Worm (Caenorhabditis elegans) whole organism, L4 larva: Measurements from ENCODE around the gene T05H10.8.
A peak's percentile ranks its signal among the peaks of the same experiment; 100 is the strongest.

ENCODE experiments used
- D1046.2 ChIP-seq: fragments of 200-800 bp; sonication (Bioruptor generic); IDR thresholded peaks from 2 replicates; pipeline ENCODE4 v1.3.6; 2022; ENCODE audit warnings: missing genetic modification characterization, missing compliant biosample characterization
- F26F4.8 ChIP-seq: fragments of 200-800 bp; sonication (Bioruptor generic); conservative IDR thresholded peaks from 2 replicates; pipeline ENCODE4 v1.3.6; 2022; ENCODE audit warnings: missing genetic modification characterization, missing compliant biosample characterization
- F37D6.2 ChIP-seq: sonication (generic microtip); optimal IDR thresholded peaks from 2 replicates; lab custom pipeline; 2016; ENCODE audit warnings: mild to moderate bottlenecking, missing genetic modification characterization, missing compliant biosample characterization
- F44E2.7 ChIP-seq: fragments of 200-800 bp; sonication (Bioruptor generic); IDR thresholded peaks from 2 replicates; pipeline ENCODE4 v2.1.2; 2022; ENCODE audit warnings: missing genetic modification characterization, missing compliant biosample characterization
- F49E8.2 ChIP-seq: sonication (generic microtip); optimal IDR thresholded peaks from 2 replicates; lab custom pipeline; 2016; ENCODE audit warnings: missing compliant biosample characterization, mild to moderate bottlenecking, missing genetic modification characterization, borderline replicate concordance
- T20F7.1 ChIP-seq: fragments of 200-800 bp; sonication (Bioruptor generic); optimal IDR thresholded peaks from 2 replicates; lab custom pipeline; 2018; ENCODE audit warnings: mild to moderate bottlenecking, missing genetic modification characterization, missing compliant biosample characterization
- T26A8.4 ChIP-seq: fragments of 200-800 bp; sonication (Bioruptor generic); IDR thresholded peaks from 2 replicates; pipeline ENCODE4 v1.3.6; 2022; ENCODE audit warnings: missing genetic modification characterization, missing compliant biosample characterization
- Y105C5A.15 ChIP-seq: fragments of 200-800 bp; sonication (Bioruptor generic); IDR thresholded peaks from 2 replicates; pipeline ENCODE4 v1.3.6; 2022; ENCODE audit warnings: missing genetic modification characterization, missing compliant biosample characterization
- Y48G9A.11 ChIP-seq: fragments of 200-800 bp; sonication (Bioruptor generic); IDR thresholded peaks from 2 replicates; pipeline ENCODE4 v1.3.6; 2022; ENCODE audit warnings: missing genetic modification reagents, missing genetic modification characterization, missing compliant biosample characterization
- Y5F2A.4 ChIP-seq: fragments of 200-800 bp; sonication (Bioruptor generic); optimal IDR thresholded peaks from 2 replicates; lab custom pipeline; 2018; ENCODE audit warnings: mild to moderate bottlenecking, missing genetic modification characterization, missing compliant biosample characterization
- Y75B8A.6 ChIP-seq: fragments of 200-800 bp; sonication (Bioruptor generic); IDR thresholded peaks from 2 replicates; pipeline ENCODE4 v1.3.6; 2022; ENCODE audit warnings: missing genetic modification reagents, missing genetic modification characterization, missing compliant biosample characterization
- ZK546.5 ChIP-seq, 2 experiments: sonication (generic microtip); optimal IDR thresholded peaks; 2 replicates each; lab custom pipeline; 2017; ENCODE audit warnings: missing biosample characterization in 2 of 2, missing genetic modification characterization in 2 of 2
- aly-2 ChIP-seq: sonication (generic microtip); optimal IDR thresholded peaks from 2 replicates; lab custom pipeline; 2018; ENCODE audit warnings: missing biosample characterization, missing genetic modification characterization
- ama-1 ChIP-seq: fragments of 150-350 bp; optimal IDR thresholded peaks from 2 replicates; lab custom pipeline; 2014; ENCODE audit warnings: inconsistent platforms, mixed read lengths
- attf-4 ChIP-seq: sonication (generic microtip); optimal IDR thresholded peaks from 3 replicates; lab custom pipeline; 2017; ENCODE audit warnings: missing biosample characterization, missing genetic modification characterization
- ceh-44 ChIP-seq: fragments of 200-800 bp; sonication (Bioruptor generic); IDR thresholded peaks from 2 replicates; pipeline ENCODE4 v1.3.6; 2022; ENCODE audit warnings: missing genetic modification reagents, missing genetic modification characterization, missing compliant biosample characterization
- cey-2 ChIP-seq: sonication (generic microtip); optimal IDR thresholded peaks from 3 replicates; lab custom pipeline; 2017; ENCODE audit warnings: missing genetic modification characterization, mild to moderate bottlenecking, missing compliant biosample characterization, antibody characterized with exemption, borderline replicate concordance; ENCODE audit not compliant: insufficient read depth
- daf-19 ChIP-seq: fragments of 200-800 bp; sonication (Bioruptor generic); conservative IDR thresholded peaks from 2 replicates; pipeline ENCODE4 v1.3.6; 2022; ENCODE audit warnings: missing genetic modification characterization, missing compliant biosample characterization
- duxl-1 ChIP-seq: sonication (generic microtip); optimal IDR thresholded peaks from 2 replicates; lab custom pipeline; 2016; ENCODE audit warnings: mild to moderate bottlenecking, missing genetic modification characterization, moderate library complexity, missing compliant biosample characterization; ENCODE audit not compliant: poor library complexity
- dve-1 ChIP-seq: sonication (generic microtip); optimal IDR thresholded peaks from 2 replicates; lab custom pipeline; 2017; ENCODE audit warnings: antibody characterized with exemption, mild to moderate bottlenecking, missing genetic modification characterization, missing compliant biosample characterization; ENCODE audit not compliant: insufficient read depth
- fkh-10 ChIP-seq: fragments of 150-350 bp; optimal IDR thresholded peaks from 2 replicates; lab custom pipeline; 2014; ENCODE audit warnings: missing biosample characterization, missing genetic modification reagents, missing genetic modification characterization
- fos-1 ChIP-seq: fragments of 150-350 bp; optimal IDR thresholded peaks from 2 replicates; lab custom pipeline; 2014; ENCODE audit warnings: missing biosample characterization, missing genetic modification characterization
- gei-8 ChIP-seq: fragments of 200-800 bp; sonication (Bioruptor generic); optimal IDR thresholded peaks from 2 replicates; lab custom pipeline; 2018; ENCODE audit warnings: mild to moderate bottlenecking, missing genetic modification characterization, missing compliant biosample characterization
- hif-1 ChIP-seq, 2 experiments: sonication (generic microtip); optimal IDR thresholded peaks; 2 replicates each; lab custom pipeline; 2016 to 2017; ENCODE audit warnings: missing compliant biosample characterization in 2 of 2, missing genetic modification characterization in 2 of 2, missing genetic modification reagents in 2 of 2, missing genotype in 2 of 2, mild to moderate bottlenecking in 1 of 2
- hlh-30 ChIP-seq: sonication (generic microtip); optimal IDR thresholded peaks from 2 replicates; lab custom pipeline; 2017; ENCODE audit warnings: antibody characterized with exemption, mild to moderate bottlenecking, missing genetic modification characterization, missing compliant biosample characterization; ENCODE audit not compliant: insufficient read depth
- jun-1 ChIP-seq: fragments of 150-350 bp; optimal IDR thresholded peaks from 2 replicates; lab custom pipeline; 2014; ENCODE audit warnings: missing biosample characterization, missing genetic modification reagents, missing genetic modification characterization
- lim-7 ChIP-seq: fragments of 200-800 bp; sonication (Bioruptor generic); IDR thresholded peaks from 2 replicates; pipeline ENCODE4 v1.3.6; 2022; ENCODE audit warnings: missing genetic modification characterization, missing compliant biosample characterization
- lin-13 ChIP-seq: fragments of 150-350 bp; optimal IDR thresholded peaks from 2 replicates; lab custom pipeline; 2014; ENCODE audit warnings: missing biosample characterization, missing genetic modification reagents, missing genetic modification characterization
- lsy-2 ChIP-seq, 2 experiments: fragments of 150-350 bp in 1 of 2; sonication (generic microtip) in 1 of 2; optimal IDR thresholded peaks; 2 replicates each; lab custom pipeline; 2014 to 2017; ENCODE audit warnings: missing biosample characterization in 2 of 2, missing genetic modification characterization in 2 of 2
- madf-5 ChIP-seq, 2 experiments: fragments of 200-800 bp; sonication (Bioruptor generic); IDR thresholded peaks; 2 replicates each; pipeline ENCODE4 v1.3.6; 2022; ENCODE audit warnings: missing compliant biosample characterization in 2 of 2, missing genetic modification characterization in 2 of 2
- mdl-1 ChIP-seq, 2 experiments: fragments of 150-350 bp in 1 of 2; sonication (generic microtip) in 1 of 2; optimal IDR thresholded peaks; 2 replicates each; lab custom pipeline; 2014 to 2017; ENCODE audit warnings: missing biosample characterization in 2 of 2, missing genetic modification characterization in 2 of 2
- mep-1 ChIP-seq: fragments of 150-350 bp; sonication (generic microtip); optimal IDR thresholded peaks from 3 replicates; lab custom pipeline; 2014; ENCODE audit warnings: missing biosample characterization, missing genetic modification characterization
- mes-2 ChIP-seq: sonication (generic microtip); optimal IDR thresholded peaks from 2 replicates; lab custom pipeline; 2016; ENCODE audit warnings: missing genotype, mild to moderate bottlenecking, missing genetic modification characterization, missing compliant biosample characterization; ENCODE audit not compliant: poor library complexity, severe bottlenecking
- mxl-3 ChIP-seq: fragments of 200-800 bp; sonication (Bioruptor generic); optimal IDR thresholded peaks from 2 replicates; lab custom pipeline; 2018; ENCODE audit warnings: mild to moderate bottlenecking, missing genetic modification characterization, missing compliant biosample characterization
- nhr-10 ChIP-seq: fragments of 150-350 bp; optimal IDR thresholded peaks from 2 replicates; lab custom pipeline; 2014; ENCODE audit warnings: missing biosample characterization, missing genetic modification characterization
- nhr-111 ChIP-seq: fragments of 200-800 bp; sonication (Bioruptor generic); optimal IDR thresholded peaks from 2 replicates; lab custom pipeline; 2018; ENCODE audit warnings: mild to moderate bottlenecking, missing genetic modification characterization, missing compliant biosample characterization
- nhr-25 ChIP-seq: sonication (generic microtip); optimal IDR thresholded peaks from 2 replicates; lab custom pipeline; 2017; ENCODE audit warnings: missing genetic modification characterization, mild to moderate bottlenecking, missing compliant biosample characterization, antibody characterized with exemption, moderate library complexity, borderline replicate concordance; ENCODE audit not compliant: insufficient read depth
- nhr-28 ChIP-seq: fragments of 150-350 bp; optimal IDR thresholded peaks from 2 replicates; lab custom pipeline; 2014; ENCODE audit warnings: missing biosample characterization, missing genetic modification characterization
- nhr-41 ChIP-seq: fragments of 200-800 bp; sonication (Bioruptor generic); IDR thresholded peaks from 2 replicates; pipeline ENCODE4 v1.3.6; 2022; ENCODE audit warnings: missing genetic modification reagents, missing genetic modification characterization, missing compliant biosample characterization
- nhr-42 ChIP-seq: fragments of 200-800 bp; sonication (Bioruptor generic); IDR thresholded peaks from 2 replicates; pipeline ENCODE4 v1.3.6; 2022; ENCODE audit warnings: missing genetic modification characterization, missing compliant biosample characterization
- nhr-6 ChIP-seq: fragments of 150-350 bp; optimal IDR thresholded peaks from 2 replicates; lab custom pipeline; 2014; ENCODE audit warnings: missing biosample characterization, missing genetic modification characterization
- php-3 ChIP-seq: fragments of 200-800 bp; sonication (Bioruptor generic); IDR thresholded peaks from 2 replicates; pipeline ENCODE4 v1.3.6; 2022; ENCODE audit warnings: missing genetic modification reagents, missing genetic modification characterization, missing compliant biosample characterization
- skn-1 ChIP-seq: fragments of 150-350 bp; optimal IDR thresholded peaks from 2 replicates; lab custom pipeline; 2014; ENCODE audit warnings: missing biosample characterization, missing genetic modification characterization
- snpc-1.2 ChIP-seq: fragments of 200-800 bp; sonication (Bioruptor generic); IDR thresholded peaks from 2 replicates; pipeline ENCODE4 v1.3.6; 2022; ENCODE audit warnings: missing genetic modification reagents, missing genetic modification characterization, missing compliant biosample characterization
- unc-130 ChIP-seq: sonication (generic microtip); optimal IDR thresholded peaks from 2 replicates; lab custom pipeline; 2016; ENCODE audit warnings: missing genetic modification reagents, missing genetic modification characterization, missing compliant biosample characterization
- unc-39 ChIP-seq: sonication (generic microtip); optimal IDR thresholded peaks from 2 replicates; lab custom pipeline; 2017; ENCODE audit warnings: missing biosample characterization, missing genetic modification characterization
- zfp-2 ChIP-seq: sonication (generic microtip); optimal IDR thresholded peaks from 2 replicates; lab custom pipeline; 2016; ENCODE audit warnings: mild to moderate bottlenecking, missing genetic modification characterization, missing compliant biosample characterization
- zfp-3 ChIP-seq: fragments of 200-800 bp; sonication (Bioruptor generic); conservative IDR thresholded peaks from 2 replicates; pipeline ENCODE4 v1.3.6; 2022; ENCODE audit warnings: missing genetic modification reagents, missing genetic modification characterization, missing compliant biosample characterization
- zip-11 ChIP-seq: fragments of 200-800 bp; sonication (Bioruptor generic); IDR thresholded peaks from 2 replicates; pipeline ENCODE4 v1.3.6; 2022; ENCODE audit warnings: missing genetic modification characterization, missing compliant biosample characterization
- zip-2 ChIP-seq: fragments of 150-350 bp; optimal IDR thresholded peaks from 2 replicates; lab custom pipeline; 2014; ENCODE audit warnings: missing biosample characterization, missing genetic modification characterization
- ztf-7 ChIP-seq: fragments of 150-350 bp; optimal IDR thresholded peaks from 2 replicates; lab custom pipeline; 2014; ENCODE audit warnings: missing biosample characterization, missing genetic modification characterization

The T05H10.8 gene

DNA sequence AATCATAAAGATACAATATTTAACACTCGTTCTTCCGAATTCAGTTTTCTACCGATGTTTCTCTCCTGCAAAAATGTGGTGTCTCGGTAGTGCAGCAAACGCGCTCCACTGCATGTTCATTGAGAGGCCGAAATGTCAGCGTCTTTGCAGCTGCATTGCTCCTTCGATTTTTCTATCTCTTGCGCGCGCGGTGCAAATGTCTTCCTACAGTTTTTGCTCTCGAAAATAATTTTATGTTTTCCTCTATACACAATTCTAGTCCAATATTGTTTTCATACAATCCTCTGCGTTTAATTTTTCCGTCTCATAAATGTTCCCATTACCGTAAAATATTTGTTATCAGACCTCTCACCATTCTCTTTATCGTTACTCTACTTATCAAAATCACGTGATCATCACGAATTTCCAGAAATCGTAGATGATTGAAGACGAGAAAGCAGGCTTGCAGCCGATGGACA lies 3.5 kb downstream of the T05H10.8 start, which contains the start of gene ufd-2 (continued):
- TF ChIP-seq Y48G9A.11 (GFP tag; lab: Robert Waterston, UW) (no peak), dve-1 (peak; percentile 45), nhr-42 (GFP tag; lab: Robert Waterston, UW) (no peak), nhr-41 (GFP tag; lab: Robert Waterston, UW) (no peak), lim-7 (GFP tag; lab: Robert Waterston, UW) (no peak), F49E8.2 (tag; lab: Kevin White, UChicago) (no peak), Y105C5A.15 (GFP tag; lab: Robert Waterston, UW) (no peak), T20F7.1 (peak; percentile 80), nhr-10 (tag; lab: Kevin White, UChicago) (no peak), skn-1 (tag; lab: Kevin White, UChicago) (no peak), mdl-1 (tag; optimal IDR thresholded peaks at IDR 0.05; lab: Kevin White, UChicago) (peak in 1 of 2 experiments; percentile 26), nhr-111 (GFP tag; lab: Kevin White, UChicago) (no peak), unc-130 (peak; percentile 77), Y5F2A.4 (no peak), mes-2 (tag; lab: Kevin White, UChicago) (peak; percentile 94), T26A8.4 (GFP tag; lab: Robert Waterston, UW) (no peak), zip-2 (tag; lab: Kevin White, UChicago) (no peak), ztf-7 (no peak), F26F4.8 (GFP tag; lab: Robert Waterston, UW) (no peak), jun-1 (no peak), zfp-2 (tag; lab: Kevin White, UChicago) (no peak), mxl-3 (peak; percentile 69), php-3 (GFP tag; lab: Robert Waterston, UW) (no peak), zfp-3 (GFP tag; lab: Robert Waterston, UW) (no peak), cey-2 (tag; lab: Kevin White, UChicago) (no peak), ZK546.5 (tag; optimal IDR thresholded peaks at IDR 0.05; lab: Kevin White, UChicago) (no peak), mep-1 (tag; lab: Kevin White, UChicago) (peak; percentile 84), nhr-25 (tag; lab: Kevin White, UChicago) (peak; percentile 31), unc-39 (no peak), zip-11 (GFP tag; lab: Robert Waterston, UW) (no peak), duxl-1 (tag; lab: Kevin White, UChicago) (no peak), attf-4 (no peak), ceh-44 (GFP tag; lab: Robert Waterston, UW) (0 out of 2 replicates have a peak, but pooled peaks have one; percentile 17), F37D6.2 (tag; lab: Kevin White, UChicago) (peak; percentile 23), daf-19 (GFP tag; lab: Robert Waterston, UW) (no peak), Y75B8A.6 (no peak), nhr-6 (tag; lab: Kevin White, UChicago) (peak; percentile 26), D1046.2 (GFP tag; lab: Robert Waterston, UW) (no peak), hlh-30 (tag; lab: Kevin White, UChicago) (peak; percentile 24), F44E2.7 (GFP tag; lab: Robert Waterston, UW) (no peak), aly-2 (tag; lab: Kevin White, UChicago) (no peak), fkh-10 (GFP tag; lab: Kevin White, UChicago) (peak; percentile 10), lsy-2 (tag; optimal IDR thresholded peaks at IDR 0.05; lab: Kevin White, UChicago) (peak; percentile 10 to 76), ama-1 (lab: Kevin White, UChicago) (no peak), lin-13 (GFP tag; lab: Kevin White, UChicago) (peak; percentile 80), gei-8 (GFP tag; lab: Kevin White, UChicago) (no peak), fos-1 (tag; lab: Kevin White, UChicago) (no peak), snpc-1.2 (no peak), nhr-28 (tag; lab: Kevin White, UChicago) (peak; percentile 50), hif-1 (tag; optimal IDR thresholded peaks at IDR 0.05; lab: Kevin White, UChicago) (no peak), madf-5 (GFP tag; IDR thresholded peaks at IDR 0.05; lab: Robert Waterston, UW) (no peak)
